Fruit fly (Drosophila melanogaster): ENCODE results near the gene BORCS6.

The BORCS6 gene

DNA sequence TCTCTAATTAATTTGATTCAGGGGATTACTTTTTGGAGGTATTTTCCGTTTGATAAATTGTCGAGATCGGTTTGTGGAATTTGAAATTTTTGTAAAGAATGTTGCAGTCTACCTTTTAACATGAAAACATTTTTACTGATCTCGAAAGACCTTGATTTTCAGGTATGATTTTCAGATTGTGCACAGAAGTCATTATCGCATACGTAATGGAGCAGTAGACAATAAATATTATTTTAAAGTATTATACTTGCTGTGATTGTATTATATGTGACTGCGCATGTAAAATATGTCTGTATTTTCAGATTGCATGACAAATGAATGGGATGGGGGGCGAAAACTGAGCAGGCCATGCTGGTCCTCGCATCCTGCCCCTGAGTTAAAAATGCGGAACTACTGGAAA is 12.6 kb upstream of the BORCS6 start, which contains the start of gene CG34269:
CG34269 (plus strand) TSS at position 301 of the 400 bp plus-strand sequence.
- no peak for TF ChIP-seq Mnt (GFP tag; optimal IDR thresholded peaks at IDR 0.05)

DNA sequence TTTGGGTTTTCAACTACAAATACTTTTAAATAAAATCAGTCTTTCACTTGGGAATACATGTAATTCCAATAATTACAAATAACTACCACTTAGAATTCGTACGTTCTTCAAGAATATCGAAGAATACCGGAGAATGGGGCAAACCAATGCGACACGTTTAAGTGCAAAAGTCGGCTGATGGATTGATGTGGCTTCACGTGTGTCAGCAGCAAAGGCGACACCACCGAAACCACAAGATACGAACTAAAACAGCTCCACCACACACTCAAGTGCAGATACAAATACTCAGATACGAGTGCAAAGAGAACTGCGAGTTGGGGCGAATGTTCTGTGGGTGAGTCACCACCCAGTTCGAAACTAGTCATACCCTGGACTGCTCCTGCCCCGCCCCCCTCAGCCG is 9.8 kb upstream of the BORCS6 start:
- TF ChIP-seq kay (GFP tag; ENCODE audit: borderline replicate concordance) (no peak), cic (GFP tag; optimal IDR thresholded peaks at IDR 0.05) (no peak), cnc (optimal IDR thresholded peaks at IDR 0.05) (no peak), Mnt (GFP tag; optimal IDR thresholded peaks at IDR 0.05) (no peak), pad (GFP tag; optimal IDR thresholded peaks at IDR 0.05) (no peak), Clk (GFP tag; optimal IDR thresholded peaks at IDR 0.05) (no peak), Crg-1 (GFP tag; optimal IDR thresholded peaks at IDR 0.05) (no peak), toe (GFP tag; optimal IDR thresholded peaks at IDR 0.05) (no peak), CG7101 (tag; optimal IDR thresholded peaks at IDR 0.05) (no peak), CG12768 (GFP tag; optimal IDR thresholded peaks at IDR 0.05) (no peak), CG14711 (tag; optimal IDR thresholded peaks at IDR 0.05) (no peak), CG5204 (GFP tag; optimal IDR thresholded peaks at IDR 0.05) (no peak), ovo (GFP tag; optimal IDR thresholded peaks at IDR 0.05) (no peak), CG1620 (GFP tag; optimal IDR thresholded peaks at IDR 0.05) (no peak), CG7045 (GFP tag; optimal IDR thresholded peaks at IDR 0.05) (no peak), CG33017 (tag; optimal IDR thresholded peaks at IDR 0.05) (no peak), CG11617 (GFP tag; optimal IDR thresholded peaks at IDR 0.05) (no peak), tj (GFP tag; optimal IDR thresholded peaks at IDR 0.05) (no peak)

DNA sequence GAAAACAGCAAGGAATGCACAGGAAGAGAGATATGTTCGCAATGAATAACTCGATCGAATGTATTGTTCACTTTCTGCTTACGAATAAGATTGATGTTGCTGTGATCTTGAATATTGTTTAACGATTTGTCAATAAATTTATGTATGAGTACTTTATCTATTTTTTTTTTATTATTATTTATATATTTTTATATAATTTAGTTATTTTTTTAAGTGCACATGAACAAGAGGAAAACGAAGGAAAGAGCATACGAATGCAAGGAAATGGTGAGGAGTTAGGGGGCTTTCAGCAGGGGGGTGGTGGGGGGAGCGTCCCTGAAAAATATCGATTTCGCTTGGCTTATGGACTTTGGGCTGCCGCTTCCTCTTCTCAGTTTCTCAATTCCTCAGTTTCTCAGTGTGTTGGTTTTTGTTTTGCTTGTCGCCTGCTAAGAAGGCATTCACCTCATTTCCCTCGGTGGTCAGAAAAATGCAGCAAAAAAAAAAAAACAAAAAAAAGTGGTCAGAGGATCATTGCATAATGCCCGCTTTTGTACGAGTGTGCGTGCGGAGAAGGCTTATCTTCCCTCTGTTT is 9.3 kb upstream of the BORCS6 start:
- TF ChIP-seq CG33017 (tag; optimal IDR thresholded peaks at IDR 0.05) (no peak), tj (GFP tag; optimal IDR thresholded peaks at IDR 0.05) (no peak), Clk (GFP tag; optimal IDR thresholded peaks at IDR 0.05) (no peak), Crg-1 (GFP tag; optimal IDR thresholded peaks at IDR 0.05) (no peak), CG1620 (GFP tag; optimal IDR thresholded peaks at IDR 0.05) (no peak), kay (GFP tag; ENCODE audit: borderline replicate concordance) (no peak), CG7045 (GFP tag; optimal IDR thresholded peaks at IDR 0.05) (no peak), cic (GFP tag; optimal IDR thresholded peaks at IDR 0.05) (no peak), toe (GFP tag; optimal IDR thresholded peaks at IDR 0.05) (no peak), CG11617 (GFP tag; optimal IDR thresholded peaks at IDR 0.05) (no peak), CG7101 (tag; optimal IDR thresholded peaks at IDR 0.05) (no peak)

DNA sequence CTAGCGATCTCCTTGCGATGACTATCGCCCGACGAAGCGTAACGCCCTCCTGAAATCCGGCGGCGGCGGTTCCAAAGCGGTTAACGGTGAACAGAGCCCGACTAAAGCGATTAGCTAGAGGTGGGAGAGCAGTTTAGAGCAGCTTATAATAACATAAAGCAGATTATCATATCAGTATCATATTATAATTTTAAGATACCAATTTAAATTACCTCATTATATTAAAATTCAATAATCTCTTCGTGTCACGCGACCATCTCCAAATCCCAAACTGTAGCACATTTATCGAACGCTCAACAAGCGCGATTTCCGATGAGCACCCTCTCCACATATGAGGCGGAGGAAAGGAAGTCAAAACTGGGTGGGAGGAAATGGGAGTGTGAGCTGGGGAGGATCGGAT is 6.8 kb upstream of the BORCS6 start:
- TF ChIP-seq toe (GFP tag; optimal IDR thresholded peaks at IDR 0.05) (no peak), CG11617 (GFP tag; optimal IDR thresholded peaks at IDR 0.05) (no peak)

DNA sequence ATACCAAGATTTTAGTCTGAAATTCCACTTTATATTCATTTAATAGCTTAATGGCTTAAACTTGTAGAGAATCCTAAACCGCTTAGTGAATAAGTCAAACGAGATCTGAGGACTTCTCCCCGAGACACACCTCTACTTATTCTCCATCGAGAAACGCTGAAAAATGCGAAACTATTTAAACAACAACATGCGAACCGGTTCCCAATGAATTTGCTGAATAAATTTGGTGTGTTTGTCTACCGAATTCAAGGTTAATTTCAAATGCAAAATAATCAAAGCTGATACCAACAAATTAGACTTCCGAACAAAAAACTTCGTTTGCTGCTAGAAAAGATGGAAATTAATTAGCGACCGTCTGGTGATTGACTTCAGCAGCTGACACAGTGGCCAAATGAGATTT is 4.5 kb upstream of the BORCS6 start:
- no peak for TF ChIP-seq CG7101 (tag; optimal IDR thresholded peaks at IDR 0.05)
- no peak for TF ChIP-seq cnc (optimal IDR thresholded peaks at IDR 0.05)
- TF ChIP-seq tj (GFP tag; optimal IDR thresholded peaks at IDR 0.05): no peak
- no peak for TF ChIP-seq Hr96 (GFP tag; optimal IDR thresholded peaks at IDR 0.05)
- TF ChIP-seq CG33017 (tag; optimal IDR thresholded peaks at IDR 0.05): no peak

DNA sequence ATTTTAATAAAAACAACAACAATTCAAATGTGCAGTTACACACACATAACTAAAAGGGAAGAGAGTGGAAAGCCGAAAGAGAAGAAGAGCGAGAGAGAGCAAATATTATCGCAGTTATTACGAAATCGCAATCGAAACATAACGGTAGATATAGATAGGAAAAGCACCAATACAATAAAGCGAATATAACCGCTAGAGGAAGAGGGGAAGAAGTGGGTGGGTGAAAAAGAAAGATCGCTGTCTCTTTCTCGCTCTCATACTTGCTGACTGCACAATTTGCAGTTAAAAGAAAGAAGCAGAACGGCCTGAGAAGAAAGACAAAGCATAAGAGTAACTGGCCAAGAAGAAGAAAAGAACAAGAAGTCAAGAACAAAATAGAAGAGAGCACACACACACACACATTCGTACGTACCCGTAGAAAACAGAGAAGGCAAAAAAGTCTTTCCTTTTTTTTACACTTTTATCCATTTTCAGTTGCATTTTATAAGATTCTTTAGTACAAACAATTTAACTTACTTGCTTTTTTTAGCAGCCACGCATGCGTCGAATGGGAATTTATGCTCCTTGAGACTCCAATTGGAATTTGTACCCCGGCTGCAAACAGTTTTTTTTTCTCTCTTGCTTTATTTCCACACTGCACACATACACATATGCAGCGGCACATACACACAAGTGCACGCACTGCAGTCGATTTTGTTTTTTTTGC is 1.1 kb upstream of the BORCS6 start:
- TF ChIP-seq CG14711 (tag; optimal IDR thresholded peaks at IDR 0.05) (no peak), CG1620 (GFP tag; optimal IDR thresholded peaks at IDR 0.05) (no peak), Clk (GFP tag; optimal IDR thresholded peaks at IDR 0.05) (no peak), ovo (GFP tag; optimal IDR thresholded peaks at IDR 0.05) (peak; percentile 91), cic (GFP tag; optimal IDR thresholded peaks at IDR 0.05) (no peak), Hr96 (GFP tag; optimal IDR thresholded peaks at IDR 0.05) (no peak), CG5204 (GFP tag; optimal IDR thresholded peaks at IDR 0.05) (no peak), bab1 (GFP tag; optimal IDR thresholded peaks at IDR 0.05) (no peak), toe (GFP tag; optimal IDR thresholded peaks at IDR 0.05) (no peak), CG12768 (GFP tag; optimal IDR thresholded peaks at IDR 0.05) (peak; percentile 43), CG11617 (GFP tag; optimal IDR thresholded peaks at IDR 0.05) (no peak), pad (GFP tag; optimal IDR thresholded peaks at IDR 0.05) (peak; percentile 98), CG33017 (tag; optimal IDR thresholded peaks at IDR 0.05) (no peak), CG7101 (tag; optimal IDR thresholded peaks at IDR 0.05) (no peak), kay (GFP tag; ENCODE audit: borderline replicate concordance) (no peak), Mnt (GFP tag; optimal IDR thresholded peaks at IDR 0.05) (no peak), CG7045 (GFP tag; optimal IDR thresholded peaks at IDR 0.05) (no peak), Crg-1 (GFP tag; optimal IDR thresholded peaks at IDR 0.05) (no peak), cnc (optimal IDR thresholded peaks at IDR 0.05) (no peak), tj (GFP tag; optimal IDR thresholded peaks at IDR 0.05) (peak; percentile 91)

DNA sequence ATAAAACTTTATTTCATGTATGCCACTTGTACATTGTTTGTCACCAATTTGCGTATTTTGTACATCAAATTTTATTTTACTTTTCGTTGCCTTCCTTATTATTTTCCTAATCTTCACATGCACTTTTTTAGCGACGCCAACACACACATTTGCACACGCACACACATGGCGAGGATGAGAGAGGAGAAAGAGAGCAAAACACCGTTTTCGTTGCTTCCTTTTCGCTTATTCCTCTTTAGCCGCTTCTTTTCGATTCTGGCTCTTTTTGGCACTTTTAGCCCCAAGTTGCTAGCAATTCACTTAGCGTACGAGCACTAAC is 603 bp upstream of the BORCS6 start:
- no peak for TF ChIP-seq ovo (GFP tag; optimal IDR thresholded peaks at IDR 0.05)
- no peak for TF ChIP-seq cic (GFP tag; optimal IDR thresholded peaks at IDR 0.05)
- TF ChIP-seq CG1620 (GFP tag; optimal IDR thresholded peaks at IDR 0.05): no peak
- TF ChIP-seq cnc (optimal IDR thresholded peaks at IDR 0.05): no peak
- TF ChIP-seq pad (GFP tag; optimal IDR thresholded peaks at IDR 0.05): no peak
- TF ChIP-seq Clk (GFP tag; optimal IDR thresholded peaks at IDR 0.05): no peak
- no peak for TF ChIP-seq CG12768 (GFP tag; optimal IDR thresholded peaks at IDR 0.05)
- TF ChIP-seq CG7101 (tag; optimal IDR thresholded peaks at IDR 0.05): no peak
- TF ChIP-seq CG33017 (tag; optimal IDR thresholded peaks at IDR 0.05): no peak

Data from whole organism, adult.